Fruit fly (Drosophila melanogaster): ENCODE results near the gene PH4alphaEFB.
A peak's percentile ranks its signal among the peaks of the same experiment; 100 is the strongest.

The PH4alphaEFB gene

dm6 chr3R:30424993-30425392 is 40.9 kb upstream of the PH4alphaEFB start, which contains the start of gene CG15536:
CG15536 (minus strand) TSS chr3R:30425162.
- TF ChIP-seq esn (GFP tag; optimal IDR thresholded peaks at IDR 0.05): peak; percentile 15
- no peak for TF ChIP-seq dac (GFP tag; optimal IDR thresholded peaks at IDR 0.05)
- no peak for TF ChIP-seq Sox102F (GFP tag; optimal IDR thresholded peaks at IDR 0.05)
- no peak for TF ChIP-seq Sox15 (GFP tag; optimal IDR thresholded peaks at IDR 0.05)
- peak; percentile 14 for TF ChIP-seq Eip78C (GFP tag)
- TF ChIP-seq CG11294 (GFP tag; IDR thresholded peaks at IDR 0.05): no peak
- TF ChIP-seq Blimp-1 (GFP tag; optimal IDR thresholded peaks at IDR 0.05): no peak
- no peak for TF ChIP-seq CG6792 (GFP tag; optimal IDR thresholded peaks at IDR 0.05)
- TF ChIP-seq Hr39 (GFP tag; optimal IDR thresholded peaks at IDR 0.05): no peak
- TF ChIP-seq CG11902 (GFP tag; optimal IDR thresholded peaks at IDR 0.05): no peak

- TF ChIP-seq Blimp-1 (GFP tag; optimal IDR thresholded peaks at IDR 0.05): no peak
- TF ChIP-seq CG16779 (tag; optimal IDR thresholded peaks at IDR 0.05): no peak
- no peak for TF ChIP-seq Gug (GFP tag; IDR thresholded peaks at IDR 0.05)
- TF ChIP-seq CG6808 (GFP tag; optimal IDR thresholded peaks at IDR 0.05): no peak
- no peak for TF ChIP-seq eg (GFP tag; IDR thresholded peaks at IDR 0.05)
- TF ChIP-seq svp (GFP tag): no peak
- no peak for TF ChIP-seq topi (GFP tag; optimal IDR thresholded peaks at IDR 0.05)
- no peak for TF ChIP-seq CG10631 (GFP tag; optimal IDR thresholded peaks at IDR 0.05)
- TF ChIP-seq CG9139 (GFP tag; optimal IDR thresholded peaks at IDR 0.05): no peak
- no peak for TF ChIP-seq dsx (GFP tag; optimal IDR thresholded peaks at IDR 0.05; ENCODE audit: poor library complexity, severe bottlenecking)
- TF ChIP-seq Sox15 (GFP tag; optimal IDR thresholded peaks at IDR 0.05): no peak
- no peak for TF ChIP-seq Lpt (GFP tag; optimal IDR thresholded peaks at IDR 0.05)
- TF ChIP-seq CG4318 (GFP tag; optimal IDR thresholded peaks at IDR 0.05): no peak
- TF ChIP-seq CG32006 (GFP tag; optimal IDR thresholded peaks at IDR 0.05): no peak
- no peak for TF ChIP-seq Eip78C (GFP tag)
- TF ChIP-seq salr (GFP tag; optimal IDR thresholded peaks at IDR 0.05): no peak
- no peak for TF ChIP-seq Ets21C (GFP tag; optimal IDR thresholded peaks at IDR 0.05)
These were observed 40.2 kb upstream of the PH4alphaEFB start for dm6 chr3R:30425622-30426021.

dm6 chr3R:30426626-30427025 is 39.2 kb upstream of the PH4alphaEFB start:
- TF ChIP-seq esn (GFP tag; optimal IDR thresholded peaks at IDR 0.05): no peak
- no peak for TF ChIP-seq salr (GFP tag; optimal IDR thresholded peaks at IDR 0.05)
- TF ChIP-seq CG8632 (GFP tag; optimal IDR thresholded peaks at IDR 0.05): no peak
- no peak for TF ChIP-seq CG32006 (GFP tag; optimal IDR thresholded peaks at IDR 0.05)
- TF ChIP-seq CG10631 (GFP tag; optimal IDR thresholded peaks at IDR 0.05): no peak
- TF ChIP-seq svp (GFP tag): peak; percentile 99
- TF ChIP-seq Hr38 (GFP tag; optimal IDR thresholded peaks at IDR 0.05): no peak
- TF ChIP-seq dsx (GFP tag; optimal IDR thresholded peaks at IDR 0.05; ENCODE audit: poor library complexity, severe bottlenecking): peak; percentile 96
- TF ChIP-seq Sox14 (GFP tag; optimal IDR thresholded peaks at IDR 0.05): no peak
- TF ChIP-seq Eip78C (GFP tag): peak; percentile 0
- no peak for TF ChIP-seq CG8319 (GFP tag; optimal IDR thresholded peaks at IDR 0.05)
- no peak for TF ChIP-seq CG31627 (GFP tag; optimal IDR thresholded peaks at IDR 0.05)

dm6 chr3R:30427805-30428359 is 38.0 kb upstream of the PH4alphaEFB start, which contains the start of gene CG2218:
CG2218 (minus strand) TSS chr3R:30428276.
- TF ChIP-seq CG8632 (GFP tag; optimal IDR thresholded peaks at IDR 0.05) (no peak), CG16779 (tag; optimal IDR thresholded peaks at IDR 0.05) (no peak), CG9139 (GFP tag; optimal IDR thresholded peaks at IDR 0.05) (peak; percentile 39), CG34406 (GFP tag; optimal IDR thresholded peaks at IDR 0.05) (no peak), Sox14 (GFP tag; optimal IDR thresholded peaks at IDR 0.05) (peak; percentile 74), CG32006 (GFP tag; optimal IDR thresholded peaks at IDR 0.05) (no peak), ss (GFP tag; optimal IDR thresholded peaks at IDR 0.05) (peak in 1 of 2 experiments; percentile 81), Hr39 (GFP tag; optimal IDR thresholded peaks at IDR 0.05) (no peak), spab (GFP tag; optimal IDR thresholded peaks at IDR 0.05) (no peak), dac (GFP tag; optimal IDR thresholded peaks at IDR 0.05) (no peak), Lpt (GFP tag; optimal IDR thresholded peaks at IDR 0.05) (no peak), OdsH (GFP tag; optimal IDR thresholded peaks at IDR 0.05) (no peak), CG6808 (GFP tag; optimal IDR thresholded peaks at IDR 0.05) (peak; percentile 65), fd59A (GFP tag; optimal IDR thresholded peaks at IDR 0.05) (no peak), eg (GFP tag; IDR thresholded peaks at IDR 0.05) (no peak), Hr4 (GFP tag; optimal IDR thresholded peaks at IDR 0.05) (no peak)

All from whole organism, prepupa.